Worm (Caenorhabditis elegans) whole organism, early embryonic: ENCODE results near the gene K09C8.2.

Experiments used
- B0310.2 ChIP-seq: sonication (generic microtip); optimal IDR thresholded peaks from 2 replicates; lab custom pipeline; 2016; ENCODE audit warnings: mild to moderate bottlenecking, missing genetic modification characterization, missing compliant biosample characterization
- F13C5.2 ChIP-seq: sonication (generic microtip); optimal IDR thresholded peaks from 2 replicates; lab custom pipeline; 2017; ENCODE audit warnings: mild to moderate bottlenecking, missing genetic modification characterization, inconsistent platforms, missing compliant biosample characterization
- aly-1 ChIP-seq: sonication (generic microtip); optimal IDR thresholded peaks from 2 replicates; lab custom pipeline; 2016; ENCODE audit warnings: missing genetic modification characterization, missing compliant biosample characterization
- ceh-13 ChIP-seq: fragments of 200-800 bp; sonication (Bioruptor generic); optimal IDR thresholded peaks from 2 replicates; lab custom pipeline; 2018; ENCODE audit warnings: mild to moderate bottlenecking, missing genetic modification characterization, missing compliant biosample characterization
- flt-1 ChIP-seq: fragments of 200-800 bp; sonication (Bioruptor generic); IDR thresholded peaks from 2 replicates; pipeline ENCODE4 v1.3.6; 2022; ENCODE audit warnings: missing genetic modification characterization, missing compliant biosample characterization
- hmbx-1 ChIP-seq: sonication (generic microtip); optimal IDR thresholded peaks from 2 replicates; lab custom pipeline; 2016; ENCODE audit warnings: mild to moderate bottlenecking, missing genetic modification characterization, missing compliant biosample characterization
- pes-1 ChIP-seq: fragments of 200-800 bp; sonication (Bioruptor generic); IDR thresholded peaks from 2 replicates; pipeline ENCODE4 v1.3.6; 2022; ENCODE audit warnings: missing genetic modification reagents, missing genetic modification characterization, missing compliant biosample characterization
- scrt-1 ChIP-seq: fragments of 200-800 bp; sonication (Bioruptor generic); IDR thresholded peaks from 2 replicates; pipeline ENCODE4 v1.3.6; 2022; ENCODE audit warnings: missing genetic modification characterization, missing compliant biosample characterization
- tra-4 ChIP-seq: sonication (generic microtip); optimal IDR thresholded peaks from 2 replicates; lab custom pipeline; 2017; ENCODE audit warnings: missing genetic modification characterization, missing compliant biosample characterization

DNA sequence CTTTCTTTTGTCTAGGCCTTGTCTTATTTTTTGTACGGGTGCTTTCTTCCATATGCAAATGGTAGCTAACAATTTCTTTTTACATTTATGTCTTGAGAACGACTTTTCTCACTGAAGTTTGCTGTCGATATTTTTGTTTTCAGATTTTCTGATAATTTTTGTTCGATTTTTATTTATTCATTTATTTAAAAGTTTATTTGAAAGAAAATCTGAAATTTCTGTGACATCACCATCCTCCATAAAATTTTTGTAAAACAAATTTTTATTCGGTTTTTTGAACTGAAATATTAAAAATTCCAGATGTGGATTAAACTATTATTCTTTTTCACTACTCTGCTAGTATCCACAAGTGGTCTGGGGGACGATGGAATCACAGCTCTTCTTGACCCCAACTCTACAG is 5.4 kb upstream of the K09C8.2 start, which contains the start of gene pbo-4:
- no peak for TF ChIP-seq hmbx-1
- TF ChIP-seq F13C5.2: no peak
- no peak for TF ChIP-seq pes-1
- TF ChIP-seq scrt-1 (GFP tag; lab: Robert Waterston, UW): no peak
- no peak for TF ChIP-seq ceh-13
- TF ChIP-seq flt-1 (GFP tag; lab: Robert Waterston, UW): no peak
- no peak for TF ChIP-seq B0310.2 (tag; lab: Kevin White, UChicago)
- TF ChIP-seq tra-4 (tag; lab: Kevin White, UChicago): no peak
- no peak for TF ChIP-seq aly-1 (tag; lab: Kevin White, UChicago)
